Fruit fly (Drosophila melanogaster) whole organism: ENCODE data around the gene CG1764.
A peak's percentile ranks its signal among the peaks of the same experiment; 100 is the strongest.

ENCODE experiments used
- CG8478 ChIP-seq: fragments of >200 bp; optimal IDR thresholded peaks from 2 replicates; lab custom pipeline; 2018; ENCODE audit warnings: inconsistent platforms
- Dll ChIP-seq: fragments of >200 bp; optimal IDR thresholded peaks from 2 replicates; lab custom pipeline; 2017
- EcR ChIP-seq, 2 experiments: fragments of >200 bp; optimal IDR thresholded peaks; 2 replicates each; lab custom pipeline; 2017; ENCODE audit warnings: missing biosample characterization in 2 of 2, missing genetic modification characterization in 2 of 2, missing genetic modification reagents in 2 of 2
- pan ChIP-seq: fragments of >200 bp; optimal IDR thresholded peaks from 2 replicates; lab custom pipeline; 2017
- psq ChIP-seq: fragments of >200 bp; optimal IDR thresholded peaks from 2 replicates; lab custom pipeline; 2017
- usp ChIP-seq: fragments of >200 bp; optimal IDR thresholded peaks from 2 replicates; lab custom pipeline; 2017; ENCODE audit warnings: missing biosample characterization, missing genetic modification characterization, mixed read lengths

The CG1764 gene

DNA sequence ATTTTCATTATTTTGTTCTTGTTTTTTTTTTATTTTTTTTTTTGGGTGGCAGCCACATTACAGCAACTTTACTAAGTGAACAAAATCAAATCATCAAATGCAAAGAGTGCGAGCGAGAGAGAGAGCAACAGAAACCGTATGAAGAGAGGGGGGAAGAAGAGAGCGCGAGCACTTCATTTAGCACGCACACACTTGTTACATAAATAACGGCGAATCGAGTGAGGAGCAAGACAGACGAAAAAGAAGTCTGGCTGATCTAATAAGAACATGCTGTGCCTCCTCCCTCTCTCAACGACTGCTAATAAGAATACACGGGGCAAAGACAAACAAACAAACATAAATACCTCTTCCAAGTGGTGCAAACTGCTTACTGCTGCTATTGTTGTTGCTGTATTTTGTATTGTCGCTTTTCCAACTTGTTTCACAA, 17.7 kb downstream of the CG1764 start:
- TF ChIP-seq usp (GFP tag; lab: Kevin White, UChicago) (no peak), EcR (GFP tag; optimal IDR thresholded peaks at IDR 0.05; lab: Kevin White, UChicago) (no peak), CG8478 (lab: Kevin White, UChicago) (no peak), psq (lab: Kevin White, UChicago) (peak; percentile 10), pan (lab: Kevin White, UChicago) (no peak)

dm6 chrX:13283940-13284547, 18.2 kb downstream of the CG1764 start:
- TF ChIP-seq pan (lab: Kevin White, UChicago): no peak
- no peak for TF ChIP-seq usp (GFP tag; lab: Kevin White, UChicago)
- TF ChIP-seq EcR (GFP tag; optimal IDR thresholded peaks at IDR 0.05; lab: Kevin White, UChicago): no peak
- no peak for TF ChIP-seq CG8478 (lab: Kevin White, UChicago)
- TF ChIP-seq Dll (lab: Kevin White, UChicago): no peak

- TF ChIP-seq psq (lab: Kevin White, UChicago) (no peak), Dll (lab: Kevin White, UChicago) (no peak), EcR (GFP tag; optimal IDR thresholded peaks at IDR 0.05; lab: Kevin White, UChicago) (no peak), pan (lab: Kevin White, UChicago) (no peak), usp (GFP tag; lab: Kevin White, UChicago) (no peak), CG8478 (lab: Kevin White, UChicago) (no peak)
Measured at dm6 chrX:13282717-13283116, 19.5 kb downstream of the CG1764 start.

dm6 chrX:13281244-13281877, 20.9 kb downstream of the CG1764 start:
- TF ChIP-seq usp (GFP tag; lab: Kevin White, UChicago) (no peak), pan (lab: Kevin White, UChicago) (no peak), CG8478 (lab: Kevin White, UChicago) (no peak), psq (lab: Kevin White, UChicago) (no peak), EcR (GFP tag; optimal IDR thresholded peaks at IDR 0.05; lab: Kevin White, UChicago) (no peak)

dm6 chrX:13280738-13281137, 21.5 kb downstream of the CG1764 start:
- TF ChIP-seq usp (GFP tag; lab: Kevin White, UChicago) (no peak), EcR (GFP tag; optimal IDR thresholded peaks at IDR 0.05; lab: Kevin White, UChicago) (no peak), Dll (lab: Kevin White, UChicago) (no peak), pan (lab: Kevin White, UChicago) (no peak), psq (lab: Kevin White, UChicago) (no peak), CG8478 (lab: Kevin White, UChicago) (no peak)

- TF ChIP-seq EcR (GFP tag; optimal IDR thresholded peaks at IDR 0.05; lab: Kevin White, UChicago) (no peak), Dll (lab: Kevin White, UChicago) (no peak), psq (lab: Kevin White, UChicago) (no peak), pan (lab: Kevin White, UChicago) (no peak), CG8478 (lab: Kevin White, UChicago) (no peak), usp (GFP tag; lab: Kevin White, UChicago) (no peak)
Measured at dm6 chrX:13280235-13280634, 22.0 kb downstream of the CG1764 start.

DNA sequence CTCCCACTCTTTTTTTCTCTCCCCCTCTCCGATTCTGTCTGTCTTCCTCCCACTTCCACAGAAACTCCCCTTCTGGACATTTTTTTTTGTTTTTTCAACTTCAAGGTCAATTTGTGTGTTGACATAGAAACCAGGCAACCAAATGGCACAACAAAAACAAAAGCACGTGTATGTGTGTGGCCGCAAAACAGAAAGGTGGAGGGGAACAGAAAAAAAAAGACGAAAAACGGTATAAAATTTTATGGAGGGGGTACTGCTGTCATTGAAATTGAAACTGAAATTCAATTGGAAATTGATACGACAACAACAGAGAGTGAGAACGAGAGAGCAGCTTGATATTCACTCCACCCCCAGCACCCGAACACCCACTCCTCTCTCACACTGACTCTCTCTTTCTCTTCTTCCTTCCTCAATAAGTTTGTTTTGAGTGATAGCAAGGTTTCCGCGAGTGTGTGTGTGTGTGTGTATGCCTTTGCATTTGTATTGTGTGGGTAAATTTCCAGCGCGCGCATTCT, 23.7 kb downstream of the CG1764 start:
- no peak for TF ChIP-seq Dll (lab: Kevin White, UChicago)

DNA sequence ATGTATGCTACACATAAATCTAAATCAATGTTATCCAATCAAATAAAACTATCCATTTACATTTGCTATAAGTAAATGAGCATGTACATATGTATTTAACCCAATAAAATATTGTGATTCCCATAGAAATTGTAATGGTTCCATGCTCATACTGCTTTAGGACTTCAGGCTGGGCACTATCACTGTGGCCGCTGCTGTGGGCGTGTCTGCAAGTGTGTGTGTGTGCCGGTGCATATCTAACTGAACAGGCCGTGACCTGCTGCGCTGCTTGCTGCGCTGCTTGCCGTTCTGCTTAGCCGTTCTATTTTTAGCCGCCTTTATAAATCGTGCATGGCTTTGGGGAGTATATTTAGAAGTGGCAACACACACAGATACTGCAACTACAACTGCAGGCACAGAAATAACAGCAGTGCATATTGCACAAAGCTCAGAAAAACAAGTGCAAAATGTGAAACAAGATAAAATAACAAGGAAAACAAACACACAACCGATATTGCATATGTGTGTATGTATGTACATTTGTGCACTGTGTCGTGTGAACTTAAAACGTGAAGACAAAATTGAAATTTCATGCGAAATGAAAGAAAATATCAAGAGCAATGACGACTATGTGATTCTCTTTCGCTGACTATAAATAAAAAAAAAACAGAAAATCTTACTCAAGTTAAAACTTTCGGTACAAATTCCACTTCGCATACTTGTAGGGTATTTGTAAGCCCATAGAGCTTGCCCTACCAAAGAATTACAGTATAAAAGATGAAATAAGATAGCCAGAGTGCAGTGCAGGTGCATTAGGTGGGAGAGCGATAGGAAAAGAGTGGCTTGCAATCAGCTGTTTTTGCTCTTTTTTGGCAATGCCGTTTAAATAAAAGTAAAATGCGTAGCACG, 24.4 kb downstream of the CG1764 start:
- TF ChIP-seq pan (lab: Kevin White, UChicago) (no peak), Dll (lab: Kevin White, UChicago) (no peak), psq (lab: Kevin White, UChicago) (no peak), EcR (GFP tag; optimal IDR thresholded peaks at IDR 0.05; lab: Kevin White, UChicago) (no peak), usp (GFP tag; lab: Kevin White, UChicago) (no peak), CG8478 (lab: Kevin White, UChicago) (no peak)

- TF ChIP-seq psq (lab: Kevin White, UChicago): no peak
Measured at dm6 chrX:13277148-13277547, 25.1 kb downstream of the CG1764 start.

- no peak for TF ChIP-seq usp (GFP tag; lab: Kevin White, UChicago)
- TF ChIP-seq psq (lab: Kevin White, UChicago): no peak
- TF ChIP-seq Dll (lab: Kevin White, UChicago): no peak
- no peak for TF ChIP-seq CG8478 (lab: Kevin White, UChicago)
- TF ChIP-seq pan (lab: Kevin White, UChicago): no peak
- TF ChIP-seq EcR (GFP tag; optimal IDR thresholded peaks at IDR 0.05; lab: Kevin White, UChicago): no peak
Measured at dm6 chrX:13276713-13277112, 25.5 kb downstream of the CG1764 start.

- TF ChIP-seq usp (GFP tag; lab: Kevin White, UChicago) (no peak), CG8478 (lab: Kevin White, UChicago) (no peak), Dll (lab: Kevin White, UChicago) (no peak), EcR (GFP tag; optimal IDR thresholded peaks at IDR 0.05; lab: Kevin White, UChicago) (no peak), pan (lab: Kevin White, UChicago) (no peak), psq (lab: Kevin White, UChicago) (no peak)
Measured at dm6 chrX:13275139-13275538, 27.1 kb downstream of the CG1764 start.
